Worm (Caenorhabditis elegans) whole organism, young adult: ENCODE data around the gene srw-98.
"Not testable (repeated sequence)": the region's sequence is repeated elsewhere in the genome, so short reads cannot be mapped to it uniquely, and the experiment has no call there.

Source experiments
- F10E7.11 ChIP-seq: sonication (generic microtip); optimal IDR thresholded peaks from 2 replicates; lab custom pipeline; 2017; ENCODE audit warnings: mild to moderate bottlenecking, missing genetic modification characterization, moderate library complexity, missing compliant biosample characterization
- athp-1 ChIP-seq: sonication (generic microtip); optimal IDR thresholded peaks from 2 replicates; lab custom pipeline; 2017; ENCODE audit warnings: mild to moderate bottlenecking, missing genetic modification characterization, missing compliant biosample characterization
- attf-5 ChIP-seq: fragments of 200-800 bp; sonication (Bioruptor generic); optimal IDR thresholded peaks from 2 replicates; lab custom pipeline; 2018; ENCODE audit warnings: mild to moderate bottlenecking, missing genetic modification characterization, missing compliant biosample characterization
- dox-1 ChIP-seq: fragments of 200-800 bp; sonication (Bioruptor generic); IDR thresholded peaks from 2 replicates; pipeline ENCODE4 v1.3.6; 2022; ENCODE audit warnings: missing genetic modification reagents, missing genetic modification characterization, missing compliant biosample characterization
- dpl-1 ChIP-seq: fragments of 150-350 bp; optimal IDR thresholded peaks from 2 replicates; lab custom pipeline; 2014; ENCODE audit warnings: missing biosample characterization, missing genetic modification reagents, missing genetic modification characterization
- gei-17 ChIP-seq: fragments of 200-800 bp; sonication (Bioruptor generic); optimal IDR thresholded peaks from 2 replicates; lab custom pipeline; 2018; ENCODE audit warnings: mild to moderate bottlenecking, missing genetic modification characterization, missing compliant biosample characterization
- nhr-120 ChIP-seq: fragments of 200-800 bp; sonication (Bioruptor generic); IDR thresholded peaks from 2 replicates; pipeline ENCODE4 v1.3.6; 2022; ENCODE audit warnings: missing genetic modification characterization, missing compliant biosample characterization
- sdz-38 ChIP-seq: sonication (generic microtip); optimal IDR thresholded peaks from 2 replicates; lab custom pipeline; 2016; ENCODE audit warnings: missing genotype, missing genetic modification characterization, missing compliant biosample characterization
- snpc-1.3 ChIP-seq: sonication (generic microtip); optimal IDR thresholded peaks from 2 replicates; lab custom pipeline; 2017; ENCODE audit warnings: missing genetic modification characterization, mild to moderate bottlenecking, missing compliant biosample characterization, antibody characterized with exemption, moderate library complexity, missing genotype, missing genetic modification reagents; ENCODE audit not compliant: insufficient read depth
- sptf-2 ChIP-seq: fragments of 200-800 bp; sonication (Bioruptor generic); optimal IDR thresholded peaks from 2 replicates; lab custom pipeline; 2018; ENCODE audit warnings: mild to moderate bottlenecking, missing genetic modification characterization, missing compliant biosample characterization

- TF ChIP-seq attf-5 (GFP tag; lab: Kevin White, UChicago); dox-1 (GFP tag; lab: Robert Waterston, UW); gei-17 (GFP tag; lab: Kevin White, UChicago); snpc-1.3 (tag; lab: Kevin White, UChicago); sdz-38 (tag; lab: Kevin White, UChicago); nhr-120 (GFP tag; lab: Robert Waterston, UW); athp-1 (tag; lab: Kevin White, UChicago); dpl-1 (GFP tag; lab: Kevin White, UChicago); sptf-2 (GFP tag; lab: Kevin White, UChicago); F10E7.11 (tag; lab: Kevin White, UChicago): not testable (repeated sequence)
Measured at ce11 chrV:1712471-1712870, 34.3 kb upstream of the srw-98 start.
